Worm (Caenorhabditis elegans): Measurements from ENCODE around the gene ZK643.5.

The ZK643.5 gene

ce11 chrIII:8988061-8988460 is 32.1 kb upstream of the ZK643.5 start:
- no peak for TF ChIP-seq elt-1 (tag; optimal IDR thresholded peaks at IDR 0.05; ENCODE audit: borderline replicate concordance, insufficient read depth)

ce11 chrIII:8986872-8987271 is 30.9 kb upstream of the ZK643.5 start:
- no peak for TF ChIP-seq blmp-1 (tag; optimal IDR thresholded peaks at IDR 0.05)
- peak; percentile 5 for TF ChIP-seq hlh-1 (tag; optimal IDR thresholded peaks at IDR 0.05)
- TF ChIP-seq elt-3 (tag; optimal IDR thresholded peaks at IDR 0.05) = peak; percentile 90

- no peak for TF ChIP-seq snpc-4 (tag; optimal IDR thresholded peaks at IDR 0.05)
- TF ChIP-seq zip-8 (tag; optimal IDR thresholded peaks at IDR 0.05) = no peak
- no peak for TF ChIP-seq sem-2 (GFP tag; optimal IDR thresholded peaks at IDR 0.05)
- no peak for TF ChIP-seq lsy-2 (tag; optimal IDR thresholded peaks at IDR 0.05)
- TF ChIP-seq unc-62 (GFP tag; optimal IDR thresholded peaks at IDR 0.05) = no peak
Measured at ce11 chrIII:8985965-8986364, 30.0 kb upstream of the ZK643.5 start.

- TF ChIP-seq bed-3 (GFP tag; optimal IDR thresholded peaks at IDR 0.05) (no peak), pha-4 (tag; optimal IDR thresholded peaks at IDR 0.05) (no peak), hlh-1 (tag; optimal IDR thresholded peaks at IDR 0.05) (no peak), drap-1 (GFP tag; optimal IDR thresholded peaks at IDR 0.05) (no peak)
Measured at ce11 chrIII:8985461-8985860, 29.5 kb upstream of the ZK643.5 start.

- TF ChIP-seq zip-8 (tag; optimal IDR thresholded peaks at IDR 0.05) (no peak), unc-62 (GFP tag; optimal IDR thresholded peaks at IDR 0.05) (peak; percentile 79), sptf-1 (tag; optimal IDR thresholded peaks at IDR 0.05) (no peak), lin-32 (GFP tag; optimal IDR thresholded peaks at IDR 0.05) (peak; percentile 27), blmp-1 (tag; optimal IDR thresholded peaks at IDR 0.05) (no peak), pha-4 (tag; optimal IDR thresholded peaks at IDR 0.05) (no peak), hlh-1 (tag; optimal IDR thresholded peaks at IDR 0.05) (peak; percentile 93), nhr-2 (tag; optimal IDR thresholded peaks at IDR 0.05) (no peak), ceh-83 (GFP tag; optimal IDR thresholded peaks at IDR 0.05) (no peak), nhr-28 (tag; optimal IDR thresholded peaks at IDR 0.05) (no peak), M03D4.4 (tag; optimal IDR thresholded peaks at IDR 0.05) (no peak), bed-3 (GFP tag; optimal IDR thresholded peaks at IDR 0.05) (no peak), unc-120 (tag; optimal IDR thresholded peaks at IDR 0.05; ENCODE audit: poor library complexity, severe bottlenecking) (peak; percentile 56), mls-2 (tag; optimal IDR thresholded peaks at IDR 0.05) (peak; percentile 9), ces-1 (GFP tag; optimal IDR thresholded peaks at IDR 0.05) (peak; percentile 86), drap-1 (GFP tag; optimal IDR thresholded peaks at IDR 0.05) (no peak), nhr-12 (tag; optimal IDR thresholded peaks at IDR 0.05) (no peak), ceh-43 (GFP tag; optimal IDR thresholded peaks at IDR 0.05) (no peak), mep-1 (tag; optimal IDR thresholded peaks at IDR 0.05) (peak; percentile 1), elt-3 (tag; optimal IDR thresholded peaks at IDR 0.05) (no peak), snpc-4 (tag; optimal IDR thresholded peaks at IDR 0.05) (no peak), flh-1 (GFP tag; optimal IDR thresholded peaks at IDR 0.05) (no peak), elt-1 (tag; optimal IDR thresholded peaks at IDR 0.05; ENCODE audit: borderline replicate concordance, insufficient read depth) (no peak), nhr-237 (tag; optimal IDR thresholded peaks at IDR 0.05) (peak; percentile 6), unc-39 (tag; optimal IDR thresholded peaks at IDR 0.05) (no peak)
Measured at ce11 chrIII:8984960-8985359, 29.0 kb upstream of the ZK643.5 start.

ce11 chrIII:8984412-8984811 is 28.4 kb upstream of the ZK643.5 start:
- TF ChIP-seq cnd-1 (tag; optimal IDR thresholded peaks at IDR 0.05) (no peak), lin-13 (tag; optimal IDR thresholded peaks at IDR 0.05) (no peak), unc-120 (tag; optimal IDR thresholded peaks at IDR 0.05; ENCODE audit: poor library complexity, severe bottlenecking) (no peak), M03D4.4 (tag; optimal IDR thresholded peaks at IDR 0.05) (no peak), mep-1 (tag; optimal IDR thresholded peaks at IDR 0.05) (no peak)

DNA sequence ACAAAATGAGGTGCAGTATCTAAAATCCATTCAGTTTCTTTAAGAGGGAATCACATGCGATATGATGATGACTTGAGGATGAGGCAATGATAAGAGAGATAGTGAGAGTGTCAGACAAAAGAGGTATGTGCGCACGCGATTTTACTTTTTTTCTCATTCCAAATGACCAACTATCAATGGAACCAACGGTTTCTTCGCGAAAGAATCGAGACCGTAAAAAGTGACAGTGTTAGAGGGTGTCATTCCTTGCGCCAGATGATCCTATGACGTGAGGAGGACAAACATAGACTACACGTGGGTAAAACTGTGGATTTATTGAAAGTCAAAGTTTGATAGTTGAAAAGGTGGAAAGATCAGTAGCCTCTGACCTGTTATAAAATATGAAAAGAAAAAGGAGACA is 27.8 kb upstream of the ZK643.5 start:
- TF ChIP-seq nhr-28 (tag; optimal IDR thresholded peaks at IDR 0.05) = no peak
